Worm (Caenorhabditis elegans) whole organism, mixed stage, embryonic: Measurements from ENCODE around the gene W06D11.1.
"Not testable (repeated sequence)": the region's sequence is repeated elsewhere in the genome, so short reads cannot be mapped to it uniquely, and the experiment has no call there.

Source experiments
- bed-3 ChIP-seq: fragments of 200-800 bp; sonication (Bioruptor generic); optimal IDR thresholded peaks from 3 replicates; lab custom pipeline; 2018; ENCODE audit warnings: mild to moderate bottlenecking, missing genetic modification characterization, moderate library complexity, missing compliant biosample characterization
- blmp-1 ChIP-seq: fragments of 150-350 bp; optimal IDR thresholded peaks from 2 replicates; lab custom pipeline; 2014; ENCODE audit warnings: missing biosample characterization, missing genetic modification characterization
- ceh-39 ChIP-seq: fragments of 150-350 bp; optimal IDR thresholded peaks from 2 replicates; lab custom pipeline; 2014; ENCODE audit warnings: missing biosample characterization, missing genetic modification characterization
- ceh-83 ChIP-seq: fragments of 200-800 bp; sonication (Bioruptor generic); optimal IDR thresholded peaks from 2 replicates; lab custom pipeline; 2018; ENCODE audit warnings: mild to moderate bottlenecking, missing genetic modification characterization, missing compliant biosample characterization
- ces-1 ChIP-seq: fragments of 150-350 bp; optimal IDR thresholded peaks from 2 replicates; lab custom pipeline; 2014; ENCODE audit warnings: missing biosample characterization, missing genetic modification reagents, missing genetic modification characterization
- drap-1 ChIP-seq: fragments of 200-800 bp; sonication (Bioruptor generic); optimal IDR thresholded peaks from 3 replicates; lab custom pipeline; 2018; ENCODE audit warnings: mild to moderate bottlenecking, missing genetic modification characterization, missing compliant biosample characterization
- elt-1 ChIP-seq: sonication (generic microtip); optimal IDR thresholded peaks from 2 replicates; lab custom pipeline; 2017; ENCODE audit warnings: missing genetic modification characterization, mild to moderate bottlenecking, missing compliant biosample characterization, antibody characterized with exemption, moderate library complexity, borderline replicate concordance; ENCODE audit not compliant: insufficient read depth
- elt-3 ChIP-seq: fragments of 150-350 bp; optimal IDR thresholded peaks from 2 replicates; lab custom pipeline; 2014; ENCODE audit warnings: missing biosample characterization, missing genetic modification characterization
- flh-1 ChIP-seq: fragments of 200-800 bp; sonication (Bioruptor generic); optimal IDR thresholded peaks from 2 replicates; lab custom pipeline; 2018; ENCODE audit warnings: mild to moderate bottlenecking, missing genetic modification characterization, moderate library complexity, missing compliant biosample characterization
- ham-2 ChIP-seq: fragments of 200-800 bp; sonication (Bioruptor generic); optimal IDR thresholded peaks from 2 replicates; lab custom pipeline; 2018; ENCODE audit warnings: mild to moderate bottlenecking, missing genetic modification characterization, missing compliant biosample characterization
- hlh-1 ChIP-seq: fragments of 150-350 bp; optimal IDR thresholded peaks from 2 replicates; lab custom pipeline; 2014; ENCODE audit warnings: missing biosample characterization, missing genetic modification reagents, missing genetic modification characterization
- lin-13 ChIP-seq: fragments of 150-350 bp; optimal IDR thresholded peaks from 2 replicates; lab custom pipeline; 2014; ENCODE audit warnings: missing biosample characterization, missing genetic modification characterization
- lsy-2 ChIP-seq: fragments of 150-350 bp; optimal IDR thresholded peaks from 2 replicates; lab custom pipeline; 2014; ENCODE audit warnings: missing biosample characterization, missing genetic modification characterization
- mep-1 ChIP-seq: fragments of 150-350 bp; optimal IDR thresholded peaks from 2 replicates; lab custom pipeline; 2017; ENCODE audit warnings: missing biosample characterization, missing genetic modification reagents, missing genetic modification characterization, inconsistent platforms
- mls-2 ChIP-seq: sonication (generic microtip); optimal IDR thresholded peaks from 2 replicates; lab custom pipeline; 2016; ENCODE audit warnings: mild to moderate bottlenecking, missing genetic modification characterization, moderate library complexity, missing compliant biosample characterization
- nhr-12 ChIP-seq: fragments of 150-350 bp; optimal IDR thresholded peaks from 2 replicates; lab custom pipeline; 2014; ENCODE audit warnings: missing biosample characterization, missing genetic modification characterization
- nhr-237 ChIP-seq: fragments of 150-350 bp; optimal IDR thresholded peaks from 2 replicates; lab custom pipeline; 2014; ENCODE audit warnings: missing biosample characterization, missing genetic modification characterization
- nhr-28 ChIP-seq: fragments of 150-350 bp; optimal IDR thresholded peaks from 2 replicates; lab custom pipeline; 2014; ENCODE audit warnings: missing biosample characterization, missing genetic modification characterization
- nhr-76 ChIP-seq: sonication (generic microtip); optimal IDR thresholded peaks from 2 replicates; lab custom pipeline; 2017; ENCODE audit warnings: missing biosample characterization, missing genetic modification characterization
- pha-4 ChIP-seq: fragments of 150-350 bp; optimal IDR thresholded peaks from 2 replicates; lab custom pipeline; 2018; ENCODE audit warnings: missing biosample characterization, missing genetic modification reagents, missing genetic modification characterization
- sem-2 ChIP-seq: fragments of 200-800 bp; sonication (Bioruptor generic); optimal IDR thresholded peaks from 2 replicates; lab custom pipeline; 2018; ENCODE audit warnings: mild to moderate bottlenecking, missing genetic modification characterization, missing compliant biosample characterization
- snpc-4 ChIP-seq: fragments of 150-350 bp; optimal IDR thresholded peaks from 2 replicates; lab custom pipeline; 2014; ENCODE audit warnings: missing biosample characterization, missing genetic modification characterization
- sptf-1 ChIP-seq: sonication (generic microtip); optimal IDR thresholded peaks from 2 replicates; lab custom pipeline; 2017; ENCODE audit warnings: mild to moderate bottlenecking, missing genetic modification characterization, moderate library complexity, missing compliant biosample characterization
- tbx-8 ChIP-seq: fragments of 200-800 bp; sonication (Bioruptor generic); optimal IDR thresholded peaks from 2 replicates; lab custom pipeline; 2018; ENCODE audit warnings: mild to moderate bottlenecking, missing genetic modification characterization, moderate library complexity, missing compliant biosample characterization
- unc-39 ChIP-seq: fragments of 150-350 bp; optimal IDR thresholded peaks from 2 replicates; lab custom pipeline; 2014; ENCODE audit warnings: missing biosample characterization, missing genetic modification characterization
- ztf-11 ChIP-seq: fragments of 150-350 bp; optimal IDR thresholded peaks from 2 replicates; lab custom pipeline; 2014; ENCODE audit warnings: missing biosample characterization, missing genetic modification characterization

The W06D11.1 gene

ce11 chrX:12296392-12296791 is 2.0 kb downstream of the W06D11.1 start, which contains the start of gene W06D11.2:
Gene W06D11.2, minus strand, starts transcription at chrX:12296730.
- TF ChIP-seq hlh-1 (tag; lab: Kevin White, UChicago), result no peak

- no peak for TF ChIP-seq ceh-83 (GFP tag; lab: Kevin White, UChicago)
- TF ChIP-seq elt-1 (tag; lab: Kevin White, UChicago), result no peak
- TF ChIP-seq nhr-237 (tag; lab: Kevin White, UChicago), result no peak
- no peak for TF ChIP-seq lsy-2
- TF ChIP-seq ces-1 (GFP tag; lab: Kevin White, UChicago), result no peak
- no peak for TF ChIP-seq nhr-28 (tag; lab: Kevin White, UChicago)
- TF ChIP-seq nhr-12 (tag; lab: Kevin White, UChicago), result no peak
- no peak for TF ChIP-seq mep-1 (tag; lab: Kevin White, UChicago)
- TF ChIP-seq flh-1 (GFP tag; lab: Kevin White, UChicago), result no peak
Measured at ce11 chrX:12298324-12298723, 4.0 kb downstream of the W06D11.1 start, which contains the start of gene W06D11.3. Gene W06D11.3, plus strand, starts transcription at chrX:12298683.

ce11 chrX:12299834-12300233 is 5.5 kb downstream of the W06D11.1 start, which contains the start of gene W06D11.5:
Gene W06D11.5, plus strand, starts transcription at chrX:12300134.
- no peak for TF ChIP-seq ham-2 (GFP tag; lab: Kevin White, UChicago)
- TF ChIP-seq ceh-39 (tag; lab: Kevin White, UChicago), result no peak
- no peak for TF ChIP-seq ceh-83 (GFP tag; lab: Kevin White, UChicago)
- TF ChIP-seq blmp-1 (tag; lab: Kevin White, UChicago), result no peak
- no peak for TF ChIP-seq nhr-28 (tag; lab: Kevin White, UChicago)
- TF ChIP-seq unc-39 (tag; lab: Kevin White, UChicago), result no peak
- TF ChIP-seq mls-2 (tag; lab: Kevin White, UChicago), result no peak
- TF ChIP-seq elt-1 (tag; lab: Kevin White, UChicago), result no peak
- TF ChIP-seq nhr-237 (tag; lab: Kevin White, UChicago), result no peak
- no peak for TF ChIP-seq ztf-11
- TF ChIP-seq, all 35 proteins: peak for 0

- not testable (repeated sequence) for TF ChIP-seq sem-2 (GFP tag; lab: Kevin White, UChicago); pha-4 (tag; lab: Kevin White, UChicago); nhr-12 (tag; lab: Kevin White, UChicago)
Measured at ce11 chrX:12302755-12303154, 8.4 kb downstream of the W06D11.1 start, which contains the start of gene dot-1.3. Gene dot-1.3, minus strand, starts transcription at chrX:12302855.

- TF ChIP-seq lsy-2 (no peak), hlh-1 (tag; lab: Kevin White, UChicago) (no peak), bed-3 (no peak), ceh-83 (GFP tag; lab: Kevin White, UChicago) (no peak), tbx-8 (GFP tag; lab: Kevin White, UChicago) (no peak), blmp-1 (tag; lab: Kevin White, UChicago) (no peak), elt-3 (tag; lab: Kevin White, UChicago) (no peak), ces-1 (GFP tag; lab: Kevin White, UChicago) (no peak), nhr-76 (tag; lab: Kevin White, UChicago) (no peak), ham-2 (GFP tag; lab: Kevin White, UChicago) (no peak), flh-1 (GFP tag; lab: Kevin White, UChicago) (no peak), snpc-4 (tag; lab: Kevin White, UChicago) (no peak), nhr-237 (tag; lab: Kevin White, UChicago) (no peak), ztf-11 (no peak)
Measured at ce11 chrX:12304231-12304630, 9.9 kb downstream of the W06D11.1 start.

- no peak for TF ChIP-seq drap-1 (GFP tag; lab: Kevin White, UChicago)
- no peak for TF ChIP-seq pha-4 (tag; lab: Kevin White, UChicago)
- TF ChIP-seq snpc-4 (tag; lab: Kevin White, UChicago), result no peak
- TF ChIP-seq sptf-1 (tag; lab: Kevin White, UChicago), result no peak
- TF ChIP-seq lin-13 (tag; lab: Kevin White, UChicago), result no peak
- no peak for TF ChIP-seq ham-2 (GFP tag; lab: Kevin White, UChicago)
- no peak for TF ChIP-seq elt-3 (tag; lab: Kevin White, UChicago)
- no peak for TF ChIP-seq flh-1 (GFP tag; lab: Kevin White, UChicago)
Measured at ce11 chrX:12306565-12306964, 12.2 kb downstream of the W06D11.1 start, which contains the start of gene phf-32. Gene phf-32, plus strand, starts transcription at chrX:12306865.
